Worm (Caenorhabditis elegans): ENCODE measurements around the gene Y17G9B.11.

Gene Y17G9B.11

DNA sequence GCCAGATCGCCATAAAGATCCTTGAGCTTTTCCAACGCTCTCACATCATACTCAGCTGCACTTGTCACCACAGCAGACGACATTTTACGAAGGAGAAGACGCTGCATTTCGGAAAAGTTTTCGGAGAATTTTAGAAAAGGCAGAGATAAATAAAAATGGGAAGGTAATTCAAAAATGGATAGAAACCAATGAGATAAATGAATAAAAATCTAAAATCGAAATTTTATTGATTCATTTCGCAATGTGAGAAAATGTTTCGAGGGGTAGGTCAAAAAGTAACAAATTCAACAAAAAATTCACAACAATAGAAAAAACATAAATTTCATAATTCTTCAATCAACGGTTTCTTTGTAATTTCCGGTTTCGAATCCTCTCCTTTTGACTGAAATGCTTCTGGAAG, 50.1 kb downstream of the Y17G9B.11 start, which contains the start of gene dpf-5:
Gene dpf-5, minus strand, starts transcription at position 101 of the 400 bp plus-strand sequence.
- no peak for TF ChIP-seq nhr-77 (tag; optimal IDR thresholded peaks at IDR 0.05)
- no peak for TF ChIP-seq R02D3.7 (tag; optimal IDR thresholded peaks at IDR 0.05)
- TF ChIP-seq nhr-23 (tag; optimal IDR thresholded peaks at IDR 0.05), result no peak
- no peak for TF ChIP-seq nhr-10 (tag; optimal IDR thresholded peaks at IDR 0.05)
- TF ChIP-seq ztf-1 (GFP tag; conservative IDR thresholded peaks at IDR 0.05), result no peak
- TF ChIP-seq ztf-11 (tag; optimal IDR thresholded peaks at IDR 0.05), result no peak
